Worm (Caenorhabditis elegans) whole organism, L3 larva: ENCODE results near the gene F13E6.1.

Experiments used
- ama-1 ChIP-seq: fragments of 150-350 bp; optimal IDR thresholded peaks from 2 replicates; lab custom pipeline; 2018
- egl-27 ChIP-seq: sonication (generic microtip); optimal IDR thresholded peaks from 4 replicates; lab custom pipeline; 2017; ENCODE audit warnings: missing biosample characterization, missing genetic modification reagents, missing genetic modification characterization
- lin-39 ChIP-seq: fragments of 150-350 bp; optimal IDR thresholded peaks from 2 replicates; lab custom pipeline; 2018; ENCODE audit warnings: missing biosample characterization, missing genetic modification reagents, missing genetic modification characterization
- nfya-1 ChIP-seq: sonication (generic microtip); optimal IDR thresholded peaks from 2 replicates; lab custom pipeline; 2017; ENCODE audit warnings: missing genetic modification characterization, mild to moderate bottlenecking, missing compliant biosample characterization, antibody characterized with exemption, moderate library complexity; ENCODE audit not compliant: insufficient read depth
- nhr-11 ChIP-seq: fragments of 150-350 bp; optimal IDR thresholded peaks from 2 replicates; lab custom pipeline; 2014; ENCODE audit warnings: missing biosample characterization, missing genetic modification characterization
- nhr-23 ChIP-seq: fragments of 150-350 bp; optimal IDR thresholded peaks from 2 replicates; lab custom pipeline; 2014; ENCODE audit warnings: missing biosample characterization, missing genetic modification reagents, missing genetic modification characterization
- nhr-28 ChIP-seq: fragments of 150-350 bp; optimal IDR thresholded peaks from 2 replicates; lab custom pipeline; 2014; ENCODE audit warnings: missing biosample characterization, missing genetic modification characterization
- pha-4 ChIP-seq: fragments of 150-350 bp; optimal IDR thresholded peaks from 2 replicates; lab custom pipeline; 2014; ENCODE audit warnings: missing biosample characterization, missing genetic modification reagents, missing genetic modification characterization
- zag-1 ChIP-seq: fragments of 150-350 bp; optimal IDR thresholded peaks from 2 replicates; lab custom pipeline; 2014; ENCODE audit warnings: missing biosample characterization, missing genetic modification characterization
- ztf-11 ChIP-seq: fragments of 150-350 bp; optimal IDR thresholded peaks from 2 replicates; lab custom pipeline; 2014; ENCODE audit warnings: missing biosample characterization, missing genetic modification characterization

DNA sequence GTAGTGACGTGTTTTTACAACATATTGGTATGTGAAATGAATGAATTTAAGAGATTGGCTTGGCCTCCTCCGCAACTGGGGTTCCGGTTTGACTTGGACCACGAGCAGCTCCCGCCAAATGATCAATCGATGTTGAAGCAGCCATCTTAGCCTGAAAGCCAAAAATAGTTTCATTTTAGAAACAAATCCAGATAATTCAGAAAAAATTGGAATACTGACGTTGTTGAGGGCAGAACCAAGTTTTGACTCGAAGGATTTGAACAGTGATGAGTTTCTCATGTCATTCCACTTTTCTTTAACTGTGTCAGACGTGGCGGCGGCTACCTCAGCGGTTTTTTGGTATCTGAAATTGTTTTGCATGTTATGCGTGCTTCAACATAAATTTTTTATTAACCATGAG, 957 bp downstream of the F13E6.1 start:
- TF ChIP-seq pha-4: no peak
- TF ChIP-seq ztf-11 (tag; lab: Kevin White, UChicago): no peak
- no peak for TF ChIP-seq lin-39 (tag; lab: Kevin White, UChicago)
- TF ChIP-seq zag-1 (tag; lab: Kevin White, UChicago): no peak
- no peak for TF ChIP-seq ama-1
- TF ChIP-seq egl-27 (tag; lab: Kevin White, UChicago): no peak
- TF ChIP-seq nfya-1: no peak
- TF ChIP-seq nhr-28: no peak
- no peak for TF ChIP-seq nhr-11 (tag; lab: Kevin White, UChicago)
- TF ChIP-seq nhr-23 (tag; lab: Kevin White, UChicago): no peak
